Fruit fly (Drosophila melanogaster): ENCODE data around the gene Ant2.

dm6 chrX:10767350-10768005 is 19.2 kb downstream of the Ant2 start:
- TF ChIP-seq CG13204 (GFP tag; optimal IDR thresholded peaks at IDR 0.05) (peak; percentile 74), Ets98B (GFP tag; IDR thresholded peaks at IDR 0.05) (peak; percentile 82), EcR (GFP tag; optimal IDR thresholded peaks at IDR 0.05) (peak; percentile 14), gl (tag; optimal IDR thresholded peaks at IDR 0.05) (peak; percentile 88)

All from whole organism, pupa.